Fruit fly (Drosophila melanogaster) whole organism, prepupa: ENCODE data around the gene CG11563.

Experiments
- CG10631 ChIP-seq: fragments of 200-800 bp; sonication (Bioruptor generic); optimal IDR thresholded peaks from 2 replicates; lab custom pipeline; 2016; ENCODE audit warnings: missing biosample characterization, missing genetic modification characterization
- CG10669 ChIP-seq: fragments of 200-800 bp; sonication (Bioruptor generic); optimal IDR thresholded peaks from 3 replicates; lab custom pipeline; 2018; ENCODE audit warnings: missing biosample characterization, mild to moderate bottlenecking, missing genetic modification characterization, moderate library complexity
- CG11294 ChIP-seq: fragments of 200-800 bp; sonication (Bioruptor generic); IDR thresholded peaks from 2 replicates; pipeline ENCODE4 v1.3.6; 2022; ENCODE audit warnings: missing biosample characterization, missing genetic modification characterization
- CG11762 ChIP-seq: fragments of 200-800 bp; sonication (Bioruptor generic); optimal IDR thresholded peaks from 3 replicates; lab custom pipeline; 2016; ENCODE audit warnings: missing biosample characterization, missing genetic modification characterization; ENCODE audit not compliant: insufficient read depth
- CG15336 ChIP-seq: fragments of 200-800 bp; sonication (Bioruptor generic); IDR thresholded peaks from 2 replicates; pipeline ENCODE4 v1.3.6; 2022; ENCODE audit warnings: missing biosample characterization, missing genetic modification characterization
- CG16779 ChIP-seq: fragments of 200-800 bp; sonication (Bioruptor generic); optimal IDR thresholded peaks from 3 replicates; lab custom pipeline; 2017; ENCODE audit warnings: missing biosample characterization, mild to moderate bottlenecking, missing genetic modification characterization
- CG3032 ChIP-seq: fragments of 200-800 bp; optimal IDR thresholded peaks from 2 replicates; lab custom pipeline; 2019; ENCODE audit warnings: missing biosample characterization, mild to moderate bottlenecking, missing genetic modification characterization, moderate library complexity
- CG31627 ChIP-seq: fragments of 200-800 bp; sonication (Bioruptor generic); optimal IDR thresholded peaks from 3 replicates; lab custom pipeline; 2016; ENCODE audit warnings: missing biosample characterization, missing genetic modification characterization
- CG32006 ChIP-seq: fragments of 200-800 bp; sonication (Bioruptor generic); optimal IDR thresholded peaks from 3 replicates; lab custom pipeline; 2017; ENCODE audit warnings: missing biosample characterization, mild to moderate bottlenecking, missing genetic modification characterization
- CG34406 ChIP-seq: fragments of 200-800 bp; sonication (Bioruptor generic); optimal IDR thresholded peaks from 3 replicates; lab custom pipeline; 2016; ENCODE audit warnings: missing biosample characterization, missing genetic modification characterization
- CG4318 ChIP-seq: fragments of 200-800 bp; sonication (Bioruptor generic); optimal IDR thresholded peaks from 3 replicates; lab custom pipeline; 2017; ENCODE audit warnings: missing biosample characterization, mild to moderate bottlenecking, missing genetic modification characterization
- CG6163 ChIP-seq: fragments of 200-800 bp; sonication (Bioruptor generic); IDR thresholded peaks from 3 replicates; pipeline ENCODE4 v1.3.6; 2022; ENCODE audit warnings: missing biosample characterization, missing genetic modification characterization
- CG6276 ChIP-seq: fragments of 200-800 bp; sonication (Bioruptor generic); optimal IDR thresholded peaks from 2 replicates; lab custom pipeline; 2017; ENCODE audit warnings: missing biosample characterization, mild to moderate bottlenecking, missing genetic modification characterization
- CG6808 ChIP-seq: fragments of 200-800 bp; sonication (Bioruptor generic); optimal IDR thresholded peaks from 3 replicates; lab custom pipeline; 2017; ENCODE audit warnings: missing biosample characterization, missing genetic modification characterization, mild to moderate bottlenecking, moderate library complexity, missing genetic modification reagents
- CG8119 ChIP-seq: fragments of 200-800 bp; sonication (Bioruptor generic); IDR thresholded peaks from 3 replicates; pipeline ENCODE4 v1.3.6; 2022; ENCODE audit warnings: missing biosample characterization, missing genetic modification characterization
- CG8632 ChIP-seq: fragments of 200-800 bp; sonication (Bioruptor generic); optimal IDR thresholded peaks from 3 replicates; lab custom pipeline; 2016; ENCODE audit warnings: missing biosample characterization, missing genetic modification characterization
- CG9139 ChIP-seq: fragments of 200-800 bp; sonication (Bioruptor generic); optimal IDR thresholded peaks from 3 replicates; lab custom pipeline; 2017; ENCODE audit warnings: missing biosample characterization, mild to moderate bottlenecking, missing genetic modification characterization
- Eip75B ChIP-seq: fragments of 200-800 bp; sonication (Bioruptor generic); optimal IDR thresholded peaks from 3 replicates; lab custom pipeline; 2016; ENCODE audit warnings: missing biosample characterization, missing genetic modification characterization
- Eip78C ChIP-seq: fragments of 200-800 bp; sonication (Bioruptor generic); peaks from one replicate; lab custom pipeline; 2016; ENCODE audit warnings: missing biosample characterization, missing genetic modification characterization
- Eip93F ChIP-seq: fragments of 200-800 bp; sonication (Bioruptor generic); optimal IDR thresholded peaks from 2 replicates; lab custom pipeline; 2016; ENCODE audit warnings: missing biosample characterization, mild to moderate bottlenecking, missing genetic modification characterization
- Gug ChIP-seq: fragments of 200-800 bp; sonication (Bioruptor generic); IDR thresholded peaks from 2 replicates; pipeline ENCODE4 v1.3.6; 2022; ENCODE audit warnings: missing biosample characterization, missing genetic modification characterization
- Hr39 ChIP-seq: fragments of 200-800 bp; sonication (Bioruptor generic); optimal IDR thresholded peaks from 2 replicates; lab custom pipeline; 2016; ENCODE audit warnings: missing biosample characterization, missing genetic modification characterization
- Hr4 ChIP-seq: fragments of 200-800 bp; sonication (Bioruptor generic); optimal IDR thresholded peaks from 3 replicates; lab custom pipeline; 2016; ENCODE audit warnings: missing biosample characterization, missing genetic modification characterization
- Lpt ChIP-seq: fragments of 200-800 bp; sonication (Bioruptor generic); optimal IDR thresholded peaks from 3 replicates; lab custom pipeline; 2016; ENCODE audit warnings: missing biosample characterization, missing genetic modification characterization
- OdsH ChIP-seq: fragments of 200-800 bp; sonication (Bioruptor generic); optimal IDR thresholded peaks from 3 replicates; lab custom pipeline; 2016; ENCODE audit warnings: missing biosample characterization, missing genetic modification characterization
- Smox ChIP-seq: fragments of 200-800 bp; sonication (Bioruptor generic); optimal IDR thresholded peaks from 3 replicates; lab custom pipeline; 2016; ENCODE audit warnings: missing biosample characterization, missing genetic modification characterization
- Sox102F ChIP-seq: fragments of 200-800 bp; sonication (Bioruptor generic); optimal IDR thresholded peaks from 2 replicates; lab custom pipeline; 2016; ENCODE audit warnings: missing biosample characterization, mild to moderate bottlenecking, missing genetic modification characterization
- Sox14 ChIP-seq: fragments of 200-800 bp; sonication (Bioruptor generic); optimal IDR thresholded peaks from 3 replicates; lab custom pipeline; 2016; ENCODE audit warnings: missing biosample characterization, missing genetic modification characterization
- Sox15 ChIP-seq: fragments of 200-800 bp; sonication (Bioruptor generic); optimal IDR thresholded peaks from 3 replicates; lab custom pipeline; 2016; ENCODE audit warnings: missing biosample characterization, missing genetic modification characterization
- achi ChIP-seq: fragments of 200-800 bp; sonication (Bioruptor generic); optimal IDR thresholded peaks from 3 replicates; lab custom pipeline; 2016; ENCODE audit warnings: missing biosample characterization, missing genetic modification characterization
- acj6 ChIP-seq: fragments of 200-800 bp; sonication (Bioruptor generic); optimal IDR thresholded peaks from 3 replicates; lab custom pipeline; 2016; ENCODE audit warnings: missing biosample characterization, missing genetic modification characterization
- dsx ChIP-seq: fragments of 200-800 bp; optimal IDR thresholded peaks from 3 replicates; lab custom pipeline; 2019; ENCODE audit warnings: missing biosample characterization, mild to moderate bottlenecking, missing genetic modification characterization, moderate library complexity; ENCODE audit not compliant: poor library complexity, severe bottlenecking
- eg ChIP-seq: fragments of 200-800 bp; sonication (Bioruptor generic); IDR thresholded peaks from 3 replicates; pipeline ENCODE4 v1.3.6; 2022; ENCODE audit warnings: missing biosample characterization, missing genetic modification characterization
- esn ChIP-seq: fragments of 200-800 bp; sonication (Bioruptor generic); optimal IDR thresholded peaks from 2 replicates; lab custom pipeline; 2016; ENCODE audit warnings: missing biosample characterization, mild to moderate bottlenecking, missing genetic modification characterization, moderate library complexity
- fd59A ChIP-seq: fragments of 200-800 bp; sonication (Bioruptor generic); optimal IDR thresholded peaks from 2 replicates; lab custom pipeline; 2017; ENCODE audit warnings: missing biosample characterization, mild to moderate bottlenecking, missing genetic modification characterization, missing genetic modification reagents
- fd85E ChIP-seq: fragments of 200-800 bp; sonication (Bioruptor generic); optimal IDR thresholded peaks from 3 replicates; lab custom pipeline; 2016; ENCODE audit warnings: missing biosample characterization, missing genetic modification characterization
- lz ChIP-seq: fragments of 200-800 bp; sonication (Bioruptor generic); optimal IDR thresholded peaks from 3 replicates; lab custom pipeline; 2016; ENCODE audit warnings: missing biosample characterization, missing genetic modification characterization
- net ChIP-seq: fragments of 200-800 bp; sonication (Bioruptor generic); optimal IDR thresholded peaks from 3 replicates; lab custom pipeline; 2016; ENCODE audit warnings: missing biosample characterization, missing genetic modification characterization
- pdm3 ChIP-seq: fragments of 200-800 bp; sonication (Bioruptor generic); optimal IDR thresholded peaks from 3 replicates; lab custom pipeline; 2016; ENCODE audit warnings: missing biosample characterization, missing genetic modification characterization
- salr ChIP-seq, 2 experiments: fragments of 200-800 bp; sonication (Bioruptor generic); optimal IDR thresholded peaks; 3 replicates each; lab custom pipeline; 2016 to 2018; ENCODE audit warnings: missing biosample characterization in 2 of 2, missing genetic modification characterization in 2 of 2, mild to moderate bottlenecking in 1 of 2
- spab ChIP-seq: fragments of 200-800 bp; sonication (Bioruptor generic); optimal IDR thresholded peaks from 2 replicates; lab custom pipeline; 2017; ENCODE audit warnings: missing biosample characterization, mild to moderate bottlenecking, missing genetic modification characterization, missing genetic modification reagents
- svp ChIP-seq: fragments of 200-800 bp; sonication (Bioruptor generic); peaks from one replicate; lab custom pipeline; 2016; ENCODE audit warnings: missing biosample characterization, missing genetic modification characterization
- topi ChIP-seq: fragments of 200-800 bp; sonication (Bioruptor generic); optimal IDR thresholded peaks from 3 replicates; lab custom pipeline; 2016; ENCODE audit warnings: missing biosample characterization, missing genetic modification characterization
- vri ChIP-seq: fragments of 200-800 bp; sonication (Bioruptor generic); optimal IDR thresholded peaks from 3 replicates; lab custom pipeline; 2016; ENCODE audit warnings: missing biosample characterization, mild to moderate bottlenecking, missing genetic modification characterization

Gene CG11563

dm6 chr3R:31723206-31723933 lies 13.5 kb upstream of the CG11563 start (continued):
- TF ChIP-seq acj6 = peak; percentile 34
- TF ChIP-seq, all 60 proteins: peak for 26

- TF ChIP-seq Hr39 (GFP tag; lab: Kevin White, UChicago) = no peak
- TF ChIP-seq salr (GFP tag; optimal IDR thresholded peaks at IDR 0.05; lab: Kevin White, UChicago) = peak in 1 of 2 experiments; percentile 62
- peak; percentile 27 for TF ChIP-seq CG6276
- peak; percentile 57 for TF ChIP-seq Hr4
- TF ChIP-seq CG15336 (GFP tag; lab: Robert Waterston, UW) = peak; percentile 30; the same call in 1 of the 2 replicates
- TF ChIP-seq Gug = no peak
- peak; percentile 52 for TF ChIP-seq CG32006
- TF ChIP-seq CG8119 (GFP tag; lab: Robert Waterston, UW) = 0 out of 3 replicates have a peak, but pooled peaks have one; percentile 15
- TF ChIP-seq Eip78C (GFP tag; lab: Kevin White, UChicago) = peak; percentile 83
- TF ChIP-seq OdsH (GFP tag; lab: Kevin White, UChicago) = no peak
- peak; percentile 25 for TF ChIP-seq pdm3 (GFP tag; lab: Kevin White, UChicago)
- no peak for TF ChIP-seq Sox102F
- TF ChIP-seq CG6163 (GFP tag; lab: Robert Waterston, UW) = peak; percentile 46; the same call in 2 of the 3 replicates
- peak; percentile 32 for TF ChIP-seq CG10631 (GFP tag; lab: Kevin White, UChicago)
- no peak for TF ChIP-seq Sox15
- TF ChIP-seq Sox14 (GFP tag; lab: Kevin White, UChicago) = peak; percentile 34
Observed at dm6 chr3R:31724136-31724535, 12.7 kb upstream of the CG11563 start.

- TF ChIP-seq fd85E (GFP tag; lab: Kevin White, UChicago) (peak; percentile 30), CG3032 (tag; lab: Kevin White, UChicago) (no peak), topi (GFP tag; lab: Kevin White, UChicago) (peak; percentile 6), dsx (GFP tag; lab: Kevin White, UChicago) (no peak), net (peak; percentile 57), lz (no peak), achi (GFP tag; lab: Kevin White, UChicago) (no peak), CG16779 (tag; lab: Kevin White, UChicago) (peak; percentile 48), acj6 (peak; percentile 19), svp (GFP tag; lab: Kevin White, UChicago) (peak; percentile 85), CG10669 (GFP tag; lab: Kevin White, UChicago) (no peak), CG4318 (GFP tag; lab: Kevin White, UChicago) (no peak), CG9139 (GFP tag; lab: Kevin White, UChicago) (peak; percentile 25), salr (GFP tag; optimal IDR thresholded peaks at IDR 0.05; lab: Kevin White, UChicago) (no peak), eg (GFP tag; lab: Robert Waterston, UW) (peak; percentile 41; the same call in 1 of the 3 replicates), Lpt (no peak), CG6808 (GFP tag; lab: Kevin White, UChicago) (peak; percentile 40), CG31627 (GFP tag; lab: Kevin White, UChicago) (no peak), CG32006 (no peak), fd59A (GFP tag; lab: Kevin White, UChicago) (peak; percentile 22), Eip78C (GFP tag; lab: Kevin White, UChicago) (peak; percentile 76), CG8119 (GFP tag; lab: Robert Waterston, UW) (peak; percentile 57; the same call in 2 of the 3 replicates), CG15336 (GFP tag; lab: Robert Waterston, UW) (peak; percentile 4; the same call in 1 of the 2 replicates), Eip93F (GFP tag; lab: Kevin White, UChicago) (no peak), vri (peak; percentile 71), CG11762 (GFP tag; lab: Kevin White, UChicago) (no peak), esn (GFP tag; lab: Kevin White, UChicago) (peak; percentile 27), CG34406 (GFP tag; lab: Kevin White, UChicago) (no peak), Sox102F (peak; percentile 35), Smox (GFP tag; lab: Kevin White, UChicago) (no peak), CG11294 (GFP tag; lab: Robert Waterston, UW) (no peak), Hr39 (GFP tag; lab: Kevin White, UChicago) (no peak), spab (GFP tag; lab: Kevin White, UChicago) (no peak), pdm3 (GFP tag; lab: Kevin White, UChicago) (no peak), CG8632 (no peak), Eip75B (peak; percentile 24), CG6276 (no peak)
Observed at dm6 chr3R:31724580-31725320, 12.1 kb upstream of the CG11563 start.
